Fruit fly (Drosophila melanogaster) whole organism, embryonic: ENCODE data around the gene Xe7.

ENCODE experiments used
- Awh ChIP-seq: fragments of 200-800 bp; sonication (Bioruptor generic); IDR thresholded peaks from 2 replicates; pipeline ENCODE4, ENCODE4 v1.3.6; 2022; ENCODE audit warnings: missing biosample characterization, missing genetic modification characterization
- BtbVII ChIP-seq: fragments of 200-800 bp; sonication (Bioruptor generic); optimal IDR thresholded peaks from 3 replicates; lab custom pipeline; 2017; ENCODE audit warnings: missing biosample characterization, mild to moderate bottlenecking, missing genetic modification characterization
- CG10565 ChIP-seq: fragments of 200-800 bp; sonication (Bioruptor generic); optimal IDR thresholded peaks from 3 replicates; lab custom pipeline; 2016; ENCODE audit warnings: missing biosample characterization, mild to moderate bottlenecking, missing genetic modification characterization
- CG11093 ChIP-seq: fragments of 200-800 bp; sonication (Bioruptor generic); IDR thresholded peaks from 3 replicates; pipeline ENCODE4 v1.3.6; 2022; ENCODE audit warnings: missing biosample characterization, missing genetic modification characterization
- CG11695 ChIP-seq: fragments of 200-800 bp; sonication (Bioruptor generic); IDR thresholded peaks from 3 replicates; pipeline ENCODE4 v1.3.6; 2022; ENCODE audit warnings: missing biosample characterization, missing genetic modification characterization
- CG13296 ChIP-seq: fragments of 200-800 bp; sonication (Bioruptor generic); optimal IDR thresholded peaks from 3 replicates; lab custom pipeline; 2018; ENCODE audit warnings: missing biosample characterization, mild to moderate bottlenecking, missing genetic modification characterization
- CG14860 ChIP-seq: fragments of 200-800 bp; sonication (Bioruptor generic); IDR thresholded peaks from 3 replicates; pipeline ENCODE4 v1.3.6; 2022; ENCODE audit warnings: missing biosample characterization, missing genetic modification characterization; ENCODE audit not compliant: partially characterized antibody
- CG15696 ChIP-seq: fragments of 200-800 bp; sonication (Bioruptor generic); optimal IDR thresholded peaks from 2 replicates; lab custom pipeline; 2019; ENCODE audit warnings: missing biosample characterization, mild to moderate bottlenecking, missing genetic modification characterization, moderate library complexity
- CG17328 ChIP-seq: fragments of 200-800 bp; sonication (Bioruptor generic); IDR thresholded peaks from 2 replicates; pipeline ENCODE4 v1.3.6; 2022; ENCODE audit warnings: missing biosample characterization, missing genetic modification characterization
- CG18619 ChIP-seq: fragments of 200-800 bp; sonication (Bioruptor generic); optimal IDR thresholded peaks from 3 replicates; lab custom pipeline; 2017; ENCODE audit warnings: missing biosample characterization, mild to moderate bottlenecking, missing genetic modification characterization
- CG30403 ChIP-seq: fragments of 200-800 bp; sonication (Bioruptor generic); optimal IDR thresholded peaks from 3 replicates; lab custom pipeline; 2016; ENCODE audit warnings: missing biosample characterization, missing genetic modification characterization
- CG30431 ChIP-seq: fragments of 200-800 bp; sonication (Bioruptor generic); optimal IDR thresholded peaks from 2 replicates; lab custom pipeline; 2017; ENCODE audit warnings: missing biosample characterization, missing genetic modification characterization
- CG31224 ChIP-seq: fragments of 200-800 bp; sonication (Bioruptor generic); IDR thresholded peaks from 2 replicates; pipeline ENCODE4 v1.3.6; 2022; ENCODE audit warnings: missing biosample characterization, missing genetic modification characterization
- CG34224 ChIP-seq: fragments of 200-800 bp; sonication (Bioruptor generic); IDR thresholded peaks from 3 replicates; pipeline ENCODE4 v1.3.6; 2022; ENCODE audit warnings: missing biosample characterization, missing genetic modification characterization; ENCODE audit not compliant: partially characterized antibody
- CG6683 ChIP-seq: fragments of 200-800 bp; sonication (Bioruptor generic); optimal IDR thresholded peaks from 2 replicates; lab custom pipeline; 2017; ENCODE audit warnings: missing biosample characterization, mild to moderate bottlenecking, missing genetic modification characterization, missing genetic modification reagents
- CG7839 ChIP-seq: fragments of 200-800 bp; sonication (Bioruptor generic); optimal IDR thresholded peaks from 3 replicates; lab custom pipeline; 2018; ENCODE audit warnings: missing biosample characterization, mild to moderate bottlenecking, missing genetic modification characterization, moderate library complexity
- CG8089 ChIP-seq: fragments of 200-800 bp; sonication (Bioruptor generic); optimal IDR thresholded peaks from 3 replicates; lab custom pipeline; 2016; ENCODE audit warnings: missing biosample characterization, missing genetic modification characterization
- CG9797 ChIP-seq: fragments of 200-800 bp; sonication (Bioruptor generic); optimal IDR thresholded peaks from 3 replicates; lab custom pipeline; 2018; ENCODE audit warnings: missing biosample characterization, mild to moderate bottlenecking, missing genetic modification characterization
- Dad ChIP-seq: fragments of 200-800 bp; sonication (Bioruptor generic); optimal IDR thresholded peaks from 3 replicates; lab custom pipeline; 2016; ENCODE audit warnings: missing biosample characterization, missing genetic modification characterization
- Dfd ChIP-seq, 2 experiments: fragments of >200 bp; optimal IDR thresholded peaks; 2 replicates each; lab custom pipeline; 2017; ENCODE audit warnings: missing biosample characterization in 2 of 2, missing genetic modification characterization in 2 of 2
- Fer1 ChIP-seq: fragments of 200-800 bp; sonication (Bioruptor generic); optimal IDR thresholded peaks from 2 replicates; lab custom pipeline; 2017; ENCODE audit warnings: missing biosample characterization, mild to moderate bottlenecking, missing genetic modification characterization
- Gug ChIP-seq: fragments of 200-800 bp; sonication (Bioruptor generic); IDR thresholded peaks from 4 replicates; pipeline ENCODE4 v1.3.6; 2022; ENCODE audit warnings: missing biosample characterization, missing genetic modification characterization
- Hr78 ChIP-seq, 2 experiments: fragments of 200-800 bp in 1 of 2; fragments of >200 bp in 1 of 2; sonication (Bioruptor generic) in 1 of 2; optimal IDR thresholded peaks; 2 replicates each; lab custom pipeline; 2017 to 2019; ENCODE audit warnings: missing biosample characterization in 2 of 2, missing genetic modification characterization in 2 of 2, mild to moderate bottlenecking in 1 of 2, moderate library complexity in 1 of 2
- Hsf ChIP-seq: fragments of 200-800 bp; sonication (Bioruptor generic); optimal IDR thresholded peaks from 3 replicates; lab custom pipeline; 2016; ENCODE audit warnings: missing biosample characterization, missing genetic modification characterization
- Nf-YB ChIP-seq: fragments of 200-800 bp; sonication (Bioruptor generic); optimal IDR thresholded peaks from 3 replicates; lab custom pipeline; 2019; ENCODE audit warnings: missing biosample characterization, mild to moderate bottlenecking, missing genetic modification characterization, moderate library complexity
- PHDP ChIP-seq: fragments of 200-800 bp; sonication (Bioruptor generic); optimal IDR thresholded peaks from 3 replicates; lab custom pipeline; 2018; ENCODE audit warnings: missing biosample characterization, mild to moderate bottlenecking, missing genetic modification characterization, moderate library complexity
- Poxn ChIP-seq: fragments of 200-800 bp; sonication (Bioruptor generic); IDR thresholded peaks from 2 replicates; pipeline ENCODE4 v1.3.6; 2022; ENCODE audit warnings: missing biosample characterization, missing genetic modification characterization
- Rx ChIP-seq: fragments of 200-800 bp; sonication (Bioruptor generic); IDR thresholded peaks from 2 replicates; pipeline ENCODE4 v1.3.6; 2022; ENCODE audit warnings: missing biosample characterization, missing genetic modification characterization
- Six4 ChIP-seq: fragments of 200-800 bp; sonication (Bioruptor generic); optimal IDR thresholded peaks from 2 replicates; lab custom pipeline; 2016; ENCODE audit warnings: missing biosample characterization, missing genetic modification characterization
- Sox100B ChIP-seq: fragments of 200-800 bp; sonication (Bioruptor generic); optimal IDR thresholded peaks from 3 replicates; lab custom pipeline; 2018; ENCODE audit warnings: missing biosample characterization, mild to moderate bottlenecking, missing genetic modification characterization
- Spps ChIP-seq: fragments of 200-800 bp; sonication (Bioruptor generic); optimal IDR thresholded peaks from 2 replicates; lab custom pipeline; 2018; ENCODE audit warnings: missing biosample characterization, mild to moderate bottlenecking, missing genetic modification characterization
- Xrp1 ChIP-seq: fragments of 200-800 bp; sonication (Bioruptor generic); IDR thresholded peaks from 2 replicates; pipeline ENCODE4 v1.3.6; 2022; ENCODE audit warnings: missing biosample characterization, missing genetic modification characterization
- YL-1 ChIP-seq: fragments of 200-800 bp; sonication (Bioruptor generic); optimal IDR thresholded peaks from 3 replicates; lab custom pipeline; 2017; ENCODE audit warnings: missing biosample characterization, mild to moderate bottlenecking, missing genetic modification characterization
- ab ChIP-seq: fragments of 200-800 bp; sonication (Bioruptor generic); optimal IDR thresholded peaks from 2 replicates; lab custom pipeline; 2016; ENCODE audit warnings: missing biosample characterization, missing genetic modification characterization
- abd-A ChIP-seq: fragments of 200-800 bp; sonication (Bioruptor generic); optimal IDR thresholded peaks from 3 replicates; lab custom pipeline; 2019; ENCODE audit warnings: missing biosample characterization, mild to moderate bottlenecking, missing genetic modification characterization, moderate library complexity
- crol ChIP-seq: fragments of 200-800 bp; sonication (Bioruptor generic); IDR thresholded peaks from 2 replicates; pipeline ENCODE4 v1.3.6; 2022; ENCODE audit warnings: missing biosample characterization, missing genetic modification characterization
- cwo ChIP-seq: fragments of 200-800 bp; sonication (Bioruptor generic); optimal IDR thresholded peaks from 3 replicates; lab custom pipeline; 2017; ENCODE audit warnings: missing biosample characterization, missing genetic modification characterization, mild to moderate bottlenecking, moderate library complexity, missing genetic modification reagents
- dimm ChIP-seq: fragments of 200-800 bp; sonication (Bioruptor generic); IDR thresholded peaks from 2 replicates; pipeline ENCODE4 v1.3.6; 2022; ENCODE audit warnings: missing biosample characterization, missing genetic modification characterization
- ems ChIP-seq: fragments of 200-800 bp; sonication (Bioruptor generic); optimal IDR thresholded peaks from 3 replicates; lab custom pipeline; 2016; ENCODE audit warnings: missing biosample characterization, missing genetic modification characterization
- esg ChIP-seq: fragments of 200-800 bp; sonication (Bioruptor generic); conservative IDR thresholded peaks from 2 replicates; pipeline ENCODE4 v1.3.6; 2022; ENCODE audit warnings: missing biosample characterization, missing genetic modification characterization
- ftz-f1 ChIP-seq: fragments of 200-800 bp; sonication (Bioruptor generic); optimal IDR thresholded peaks from 2 replicates; lab custom pipeline; 2016; ENCODE audit warnings: missing biosample characterization, missing genetic modification characterization
- gcm ChIP-seq: fragments of 200-800 bp; sonication (Bioruptor generic); optimal IDR thresholded peaks from 2 replicates; lab custom pipeline; 2019; ENCODE audit warnings: missing biosample characterization, mild to moderate bottlenecking, missing genetic modification characterization, moderate library complexity
- ind ChIP-seq: fragments of 200-800 bp; sonication (Bioruptor generic); optimal IDR thresholded peaks from 3 replicates; lab custom pipeline; 2016; ENCODE audit warnings: missing biosample characterization, missing genetic modification characterization
- lola ChIP-seq, 3 experiments: fragments of >200 bp in 2 of 3; fragments of 200-800 bp in 1 of 3; sonication (Bioruptor generic) in 1 of 3; optimal IDR thresholded peaks; 2 replicates each; lab custom pipeline; 2017 to 2019; ENCODE audit warnings: missing biosample characterization in 3 of 3, missing genetic modification characterization in 3 of 3, mild to moderate bottlenecking in 1 of 3, moderate library complexity in 1 of 3
- seq ChIP-seq: fragments of 200-800 bp; sonication (Bioruptor generic); IDR thresholded peaks from 2 replicates; pipeline ENCODE4 v1.3.6; 2022; ENCODE audit warnings: missing biosample characterization, missing genetic modification characterization
- sim ChIP-seq: fragments of 200-800 bp; sonication (Bioruptor generic); IDR thresholded peaks from 2 replicates; pipeline ENCODE4 v1.3.6; 2022; ENCODE audit warnings: missing biosample characterization, missing genetic modification characterization
- so ChIP-seq: fragments of 200-800 bp; sonication (Bioruptor generic); IDR thresholded peaks from 3 replicates; pipeline ENCODE4 v1.3.6; 2022; ENCODE audit warnings: missing biosample characterization, missing genetic modification characterization
- sr ChIP-seq: fragments of 200-800 bp; sonication (Bioruptor generic); IDR thresholded peaks from 3 replicates; pipeline ENCODE4 v1.3.6; 2022; ENCODE audit warnings: missing biosample characterization, missing genetic modification characterization
- wdn ChIP-seq: fragments of 200-800 bp; sonication (Bioruptor generic); IDR thresholded peaks from 2 replicates; pipeline ENCODE4 v1.3.6; 2022; ENCODE audit warnings: missing biosample characterization, missing genetic modification characterization
- wor ChIP-seq: fragments of 200-800 bp; sonication (Bioruptor generic); IDR thresholded peaks from 2 replicates; pipeline ENCODE4 v1.3.6; 2022; ENCODE audit warnings: missing biosample characterization, missing genetic modification characterization

Gene Xe7

DNA sequence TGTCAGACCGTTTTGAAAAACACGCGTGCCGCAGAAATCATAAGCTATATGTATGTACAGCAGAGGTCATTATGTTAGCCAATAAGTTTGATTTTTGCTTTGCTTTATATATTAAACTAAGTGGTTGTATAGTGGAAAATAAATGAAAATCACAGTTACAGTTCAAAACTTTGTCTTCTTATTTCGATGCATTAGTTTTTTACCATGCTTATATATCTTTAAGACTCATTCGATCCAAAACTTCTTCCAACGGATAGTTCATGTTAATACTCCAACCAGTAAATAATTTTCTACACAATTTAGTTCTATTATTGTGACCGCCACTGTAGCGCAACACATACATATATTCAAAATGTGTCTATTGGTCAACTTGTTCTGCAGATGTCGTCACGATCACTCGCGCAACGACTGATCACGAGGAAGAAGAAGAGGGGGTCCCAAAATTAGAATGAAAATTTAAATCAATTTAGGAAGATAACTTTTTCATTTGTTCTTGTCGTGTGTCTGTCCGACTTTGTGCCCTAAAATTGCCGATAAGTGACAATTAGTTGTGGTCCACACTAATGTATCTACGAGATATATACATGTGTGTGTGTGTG is 36.4 kb upstream of the Xe7 start (continued):
- TF ChIP-seq ems (GFP tag; lab: Kevin White, UChicago): peak; percentile 48
- TF ChIP-seq Hsf (GFP tag; lab: Kevin White, UChicago): peak; percentile 54
- no peak for TF ChIP-seq ftz-f1 (GFP tag; lab: Kevin White, UChicago)
- no peak for TF ChIP-seq CG30431
- TF ChIP-seq lola (GFP tag; optimal IDR thresholded peaks at IDR 0.05; lab: Kevin White, UChicago): no peak
- TF ChIP-seq wor (GFP tag; lab: Robert Waterston, UW): peak; percentile 29; the same call in 1 of the 2 replicates
- peak; percentile 74 for TF ChIP-seq CG7839 (tag; lab: Kevin White, UChicago)
- no peak for TF ChIP-seq sr (GFP tag; lab: Robert Waterston, UW)
- TF ChIP-seq Spps (tag; lab: Kevin White, UChicago): peak; percentile 49
- 0 out of 2 replicates have a peak, but pooled peaks have one; percentile 12 for TF ChIP-seq Rx (GFP tag; lab: Robert Waterston, UW)
- no peak for TF ChIP-seq Dad (GFP tag; lab: Kevin White, UChicago)
- TF ChIP-seq CG30403 (GFP tag; lab: Kevin White, UChicago): peak; percentile 69
- no peak for TF ChIP-seq CG14860 (GFP tag; lab: Robert Waterston, UW)
- TF ChIP-seq Xrp1 (GFP tag; lab: Robert Waterston, UW): peak; percentile 68; the same call in 1 of the 2 replicates
- TF ChIP-seq BtbVII (GFP tag; lab: Kevin White, UChicago): peak; percentile 46
- no peak; the same call in 2 of the 3 replicates for TF ChIP-seq so (GFP tag; lab: Robert Waterston, UW)
- TF ChIP-seq CG11695 (GFP tag; lab: Robert Waterston, UW): peak; percentile 77
- no peak for TF ChIP-seq crol (GFP tag; lab: Robert Waterston, UW)
- TF ChIP-seq Awh (GFP tag; lab: Robert Waterston, UW): peak; percentile 28; the same call in 1 of the 2 replicates
- no peak for TF ChIP-seq sim (GFP tag; lab: Robert Waterston, UW)
- no peak for TF ChIP-seq seq (GFP tag; lab: Robert Waterston, UW)
- TF ChIP-seq Dfd (GFP tag; optimal IDR thresholded peaks at IDR 0.05; lab: Kevin White, UChicago): no peak
- TF ChIP-seq CG31224: no peak
- TF ChIP-seq CG11093 (GFP tag; lab: Robert Waterston, UW): no peak
- peak; percentile 47; the same call in 1 of the 2 replicates for TF ChIP-seq esg (GFP tag; lab: Robert Waterston, UW)
- peak; percentile 30; the same call in 1 of the 4 replicates for TF ChIP-seq Gug (GFP tag; lab: Robert Waterston, UW)
- peak; percentile 25 for TF ChIP-seq CG8089
- no peak for TF ChIP-seq Fer1 (GFP tag; lab: Kevin White, UChicago)
- no peak for TF ChIP-seq wdn (GFP tag; lab: Robert Waterston, UW)
- no peak for TF ChIP-seq Hr78 (GFP tag; optimal IDR thresholded peaks at IDR 0.05; lab: Kevin White, UChicago)
- TF ChIP-seq ind (GFP tag; lab: Kevin White, UChicago): peak; percentile 42
- TF ChIP-seq CG10565 (GFP tag; lab: Kevin White, UChicago): no peak
- TF ChIP-seq CG18619 (GFP tag; lab: Kevin White, UChicago): peak; percentile 59
- TF ChIP-seq cwo (GFP tag; lab: Kevin White, UChicago): peak; percentile 72
- TF ChIP-seq CG17328 (GFP tag; lab: Robert Waterston, UW): peak; percentile 39; the same call in 1 of the 2 replicates
- no peak for TF ChIP-seq CG13296 (GFP tag; lab: Kevin White, UChicago)
- TF ChIP-seq abd-A (tag; lab: Kevin White, UChicago): no peak
- TF ChIP-seq dimm (GFP tag; lab: Robert Waterston, UW): no peak
- TF ChIP-seq Six4 (GFP tag; lab: Kevin White, UChicago): peak; percentile 42
- no peak for TF ChIP-seq CG34224
- no peak for TF ChIP-seq Poxn (GFP tag; lab: Robert Waterston, UW)
- TF ChIP-seq CG9797: no peak
- TF ChIP-seq PHDP (tag; lab: Kevin White, UChicago): peak; percentile 79
- peak; percentile 54 for TF ChIP-seq gcm (GFP tag; lab: Kevin White, UChicago)
- no peak for TF ChIP-seq YL-1 (GFP tag; lab: Kevin White, UChicago)
- TF ChIP-seq CG15696: peak; percentile 37
- TF ChIP-seq CG6683 (GFP tag; lab: Kevin White, UChicago): no peak
- TF ChIP-seq ab: no peak
- no peak for TF ChIP-seq Sox100B (GFP tag; lab: Kevin White, UChicago)
- peak; percentile 53 for TF ChIP-seq Nf-YB (GFP tag; lab: Kevin White, UChicago)
